Worm (Caenorhabditis elegans) whole organism, L4 larva: ENCODE measurements around the gene cutl-5.

ENCODE experiments used
- aly-2 ChIP-seq: sonication (generic microtip); optimal IDR thresholded peaks from 2 replicates; lab custom pipeline; 2018; ENCODE audit warnings: missing biosample characterization, missing genetic modification characterization
- ama-1 ChIP-seq: fragments of 150-350 bp; optimal IDR thresholded peaks from 2 replicates; lab custom pipeline; 2014; ENCODE audit warnings: inconsistent platforms, mixed read lengths
- ceh-82 ChIP-seq: sonication (generic microtip); optimal IDR thresholded peaks from 2 replicates; lab custom pipeline; 2017; ENCODE audit warnings: missing biosample characterization, missing genetic modification characterization
- nhr-25 ChIP-seq: sonication (generic microtip); optimal IDR thresholded peaks from 2 replicates; lab custom pipeline; 2017; ENCODE audit warnings: missing genetic modification characterization, mild to moderate bottlenecking, missing compliant biosample characterization, antibody characterized with exemption, moderate library complexity, borderline replicate concordance; ENCODE audit not compliant: insufficient read depth
- nhr-28 ChIP-seq: fragments of 150-350 bp; optimal IDR thresholded peaks from 2 replicates; lab custom pipeline; 2014; ENCODE audit warnings: missing biosample characterization, missing genetic modification characterization
- spr-3 ChIP-seq: fragments of 200-800 bp; sonication (Bioruptor generic); optimal IDR thresholded peaks from 2 replicates; lab custom pipeline; 2018; ENCODE audit warnings: mild to moderate bottlenecking, missing genetic modification characterization, missing compliant biosample characterization
- unc-62 ChIP-seq, 3 experiments: fragments of 150-350 bp in 1 of 3; sonication (generic microtip); optimal IDR thresholded peaks in 2 of 3; peaks in 1 of 3; 1 replicate in 1 of 3; 2 replicates in 2 of 3; lab custom pipeline; 2014 to 2017; ENCODE audit warnings: missing biosample characterization in 3 of 3, missing genetic modification characterization in 3 of 3, missing genetic modification reagents in 3 of 3, missing genotype in 1 of 3

- no peak for TF ChIP-seq ama-1
- TF ChIP-seq ceh-82 (tag; lab: Kevin White, UChicago): no peak
- TF ChIP-seq spr-3 (GFP tag; lab: Kevin White, UChicago): no peak
- TF ChIP-seq aly-2 (tag; lab: Kevin White, UChicago): no peak
- no peak for TF ChIP-seq unc-62 (GFP tag; optimal IDR thresholded peaks at IDR 0.05 in 1 of 2; lab: Kevin White, UChicago)
- TF ChIP-seq unc-62 (tag; optimal IDR thresholded peaks at IDR 0.05; lab: Kevin White, UChicago): no peak
- TF ChIP-seq nhr-25: no peak
- TF ChIP-seq nhr-28 (tag; lab: Kevin White, UChicago): no peak
Measured at ce11 chrII:7093339-7093821, 22.3 kb downstream of the cutl-5 start, which contains the start of gene T02G5.3.
